Fruit fly (Drosophila melanogaster): ENCODE results near the gene CG17327.

DNA sequence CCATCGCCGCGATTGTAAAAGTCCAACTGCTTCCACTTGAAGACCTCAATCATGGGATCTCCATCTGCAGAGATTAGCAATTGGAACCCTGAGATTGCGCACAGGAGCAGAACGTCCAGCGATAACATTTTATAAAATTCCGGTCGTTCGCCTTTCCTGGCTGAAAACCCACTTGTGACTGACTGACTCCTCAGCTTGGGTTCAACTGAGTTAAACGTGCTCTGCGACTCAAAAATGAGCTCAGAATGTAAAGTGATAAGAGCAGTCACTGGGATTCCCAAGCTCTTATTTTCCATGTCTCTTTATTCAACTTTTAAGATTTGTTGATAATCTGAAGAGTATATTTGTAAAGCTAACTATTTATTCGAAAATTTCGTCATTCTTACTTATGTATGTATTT is 4.5 kb downstream of the CG17327 start, which contains the start of gene yellow-f:
- TF ChIP-seq fru (GFP tag; optimal IDR thresholded peaks at IDR 0.05): no peak
- no peak for TF ChIP-seq pan (optimal IDR thresholded peaks at IDR 0.05)
- TF ChIP-seq Vsx2 (GFP tag; optimal IDR thresholded peaks at IDR 0.05; ENCODE audit: partially characterized antibody): no peak
- no peak for TF ChIP-seq GATAd (GFP tag; optimal IDR thresholded peaks at IDR 0.05)
- no peak for TF ChIP-seq psq (GFP tag; optimal IDR thresholded peaks at IDR 0.05)
- no peak for TF ChIP-seq h (GFP tag; optimal IDR thresholded peaks at IDR 0.05)
- no peak for TF ChIP-seq sage (GFP tag; optimal IDR thresholded peaks at IDR 0.05)
- TF ChIP-seq Rel (GFP tag; optimal IDR thresholded peaks at IDR 0.05): no peak
- TF ChIP-seq Rel (tag; optimal IDR thresholded peaks at IDR 0.05): peak; percentile 88
